Worm (Caenorhabditis elegans) whole organism, young adult: Measurements from ENCODE around the gene Y54G2A.77.
A peak's percentile ranks its signal among the peaks of the same experiment; 100 is the strongest.
"Not testable (repeated sequence)": the region's sequence is repeated elsewhere in the genome, so short reads cannot be mapped to it uniquely, and the experiment has no call there.

Source experiments
- B0019.2 ChIP-seq: fragments of 200-800 bp; sonication (Bioruptor generic); conservative IDR thresholded peaks from 2 replicates; pipeline ENCODE4 v1.3.6; 2022; ENCODE audit warnings: missing genetic modification reagents, missing genetic modification characterization, missing compliant biosample characterization
- B0261.1 ChIP-seq: sonication (generic microtip); optimal IDR thresholded peaks from 2 replicates; lab custom pipeline; 2016; ENCODE audit warnings: mild to moderate bottlenecking, missing genetic modification characterization, moderate library complexity, missing compliant biosample characterization
- D2030.7 ChIP-seq: fragments of 200-800 bp; sonication (Bioruptor generic); IDR thresholded peaks from 2 replicates; pipeline ENCODE4 v1.3.6; 2022; ENCODE audit warnings: missing genetic modification reagents, missing genetic modification characterization, missing compliant biosample characterization
- F33H1.4 ChIP-seq: fragments of 200-800 bp; sonication (Bioruptor generic); IDR thresholded peaks from 2 replicates; pipeline ENCODE4 v1.3.6; 2022; ENCODE audit warnings: missing genetic modification reagents, missing genetic modification characterization, missing compliant biosample characterization
- F39B2.1 ChIP-seq: fragments of 200-800 bp; sonication (Bioruptor generic); IDR thresholded peaks from 2 replicates; pipeline ENCODE4 v1.3.6; 2022; ENCODE audit warnings: missing genetic modification reagents, missing genetic modification characterization, missing compliant biosample characterization
- K12H6.12 ChIP-seq: fragments of 200-800 bp; sonication (Bioruptor generic); optimal IDR thresholded peaks from 2 replicates; lab custom pipeline; 2018; ENCODE audit warnings: mild to moderate bottlenecking, missing genetic modification characterization, missing compliant biosample characterization
- Y53F4B.3 ChIP-seq: fragments of 200-800 bp; sonication (Bioruptor generic); IDR thresholded peaks from 2 replicates; pipeline ENCODE4 v1.3.6; 2022; ENCODE audit warnings: missing genetic modification reagents, missing genetic modification characterization, missing compliant biosample characterization
- Y53G8AR.9 ChIP-seq: fragments of 200-800 bp; sonication (Bioruptor generic); conservative IDR thresholded peaks from 2 replicates; pipeline ENCODE4 v1.3.6; 2022; ENCODE audit warnings: missing genetic modification reagents, missing genetic modification characterization, missing compliant biosample characterization
- Y56A3A.18 ChIP-seq: fragments of 200-800 bp; sonication (Bioruptor generic); IDR thresholded peaks from 2 replicates; pipeline ENCODE4 v1.3.6; 2022; ENCODE audit warnings: missing genetic modification reagents, missing genetic modification characterization, missing compliant biosample characterization
- Y79H2A.3 ChIP-seq: fragments of 200-800 bp; sonication (Bioruptor generic); conservative IDR thresholded peaks from 2 replicates; pipeline ENCODE4 v1.3.6; 2022; ENCODE audit warnings: missing genetic modification reagents, missing genetic modification characterization, missing compliant biosample characterization
- Y95B8A.8 ChIP-seq: fragments of 200-800 bp; sonication (Bioruptor generic); IDR thresholded peaks from 2 replicates; pipeline ENCODE4 v1.3.6; 2022; ENCODE audit warnings: missing genetic modification reagents, missing genetic modification characterization, missing compliant biosample characterization
- attf-3 ChIP-seq: fragments of 200-800 bp; sonication (Bioruptor generic); conservative IDR thresholded peaks from 2 replicates; pipeline ENCODE4 v1.3.6; 2022; ENCODE audit warnings: missing genetic modification reagents, missing genetic modification characterization, missing compliant biosample characterization
- attf-6 ChIP-seq: fragments of 200-800 bp; sonication (Bioruptor generic); IDR thresholded peaks from 2 replicates; pipeline ENCODE4 v1.3.6; 2022; ENCODE audit warnings: missing genetic modification reagents, missing genetic modification characterization, missing compliant biosample characterization
- bed-1 ChIP-seq: fragments of 200-800 bp; sonication (Bioruptor generic); IDR thresholded peaks from 2 replicates; pipeline ENCODE4 v1.3.6; 2022; ENCODE audit warnings: missing genetic modification reagents, missing genetic modification characterization, missing compliant biosample characterization
- cebp-2 ChIP-seq: fragments of 200-800 bp; sonication (Bioruptor generic); IDR thresholded peaks from 2 replicates; pipeline ENCODE4 v1.3.6; 2022; ENCODE audit warnings: missing genetic modification characterization, missing compliant biosample characterization
- ceh-100 ChIP-seq: fragments of 200-800 bp; sonication (Bioruptor generic); IDR thresholded peaks from 2 replicates; pipeline ENCODE4 v1.3.6; 2022; ENCODE audit warnings: missing genetic modification reagents, missing genetic modification characterization, missing compliant biosample characterization
- ceh-40 ChIP-seq: fragments of 200-800 bp; sonication (Bioruptor generic); IDR thresholded peaks from 2 replicates; pipeline ENCODE4 v1.3.6; 2022; ENCODE audit warnings: missing genetic modification characterization, missing compliant biosample characterization
- ceh-91 ChIP-seq: fragments of 200-800 bp; sonication (Bioruptor generic); IDR thresholded peaks from 2 replicates; pipeline ENCODE4 v1.3.6; 2022; ENCODE audit warnings: missing genetic modification reagents, missing genetic modification characterization, missing compliant biosample characterization
- dox-1 ChIP-seq: fragments of 200-800 bp; sonication (Bioruptor generic); IDR thresholded peaks from 2 replicates; pipeline ENCODE4 v1.3.6; 2022; ENCODE audit warnings: missing genetic modification reagents, missing genetic modification characterization, missing compliant biosample characterization
- dpff-1 ChIP-seq: sonication (generic microtip); optimal IDR thresholded peaks from 2 replicates; lab custom pipeline; 2017; ENCODE audit warnings: mild to moderate bottlenecking, missing genetic modification characterization, missing compliant biosample characterization
- dpl-1 ChIP-seq: fragments of 150-350 bp; optimal IDR thresholded peaks from 2 replicates; lab custom pipeline; 2014; ENCODE audit warnings: missing biosample characterization, missing genetic modification reagents, missing genetic modification characterization
- egl-44 ChIP-seq: fragments of 200-800 bp; sonication (Bioruptor generic); IDR thresholded peaks from 2 replicates; pipeline ENCODE4 v1.3.6; 2022; ENCODE audit warnings: missing genetic modification reagents, missing genetic modification characterization, missing compliant biosample characterization
- egrh-3 ChIP-seq: fragments of 200-800 bp; sonication (Bioruptor generic); IDR thresholded peaks from 2 replicates; pipeline ENCODE4 v1.3.6; 2022; ENCODE audit warnings: missing genetic modification reagents, missing genetic modification characterization, missing compliant biosample characterization
- ekl-4 ChIP-seq: fragments of 200-800 bp; sonication (Bioruptor generic); IDR thresholded peaks from 2 replicates; pipeline ENCODE4 v1.3.6; 2022; ENCODE audit warnings: missing genetic modification reagents, missing genetic modification characterization, missing compliant biosample characterization
- hsf-1 ChIP-seq: fragments of 200-800 bp; sonication (Bioruptor generic); IDR thresholded peaks from 2 replicates; pipeline ENCODE4 v1.3.6; 2022; ENCODE audit warnings: missing genetic modification reagents, missing genetic modification characterization, missing compliant biosample characterization
- let-526 ChIP-seq: fragments of 200-800 bp; sonication (Bioruptor generic); IDR thresholded peaks from 2 replicates; pipeline ENCODE4 v1.3.6; 2022; ENCODE audit warnings: missing genetic modification reagents, missing genetic modification characterization, missing compliant biosample characterization
- lin-26 ChIP-seq: fragments of 200-800 bp; sonication (Bioruptor generic); IDR thresholded peaks from 2 replicates; pipeline ENCODE4 v1.3.6; 2022; ENCODE audit warnings: missing genetic modification reagents, missing genetic modification characterization, missing compliant biosample characterization
- lir-1 ChIP-seq: fragments of 200-800 bp; sonication (Bioruptor generic); conservative IDR thresholded peaks from 2 replicates; pipeline ENCODE4 v1.3.6; 2022; ENCODE audit warnings: missing genetic modification reagents, missing genetic modification characterization, missing compliant biosample characterization
- madf-3 ChIP-seq: fragments of 200-800 bp; sonication (Bioruptor generic); IDR thresholded peaks from 2 replicates; pipeline ENCODE4 v1.3.6; 2022; ENCODE audit warnings: missing genetic modification reagents, missing genetic modification characterization, missing compliant biosample characterization
- madf-6 ChIP-seq: fragments of 200-800 bp; sonication (Bioruptor generic); IDR thresholded peaks from 2 replicates; pipeline ENCODE4 v1.3.6; 2022; ENCODE audit warnings: missing genetic modification reagents, missing genetic modification characterization, missing compliant biosample characterization
- madf-8 ChIP-seq: fragments of 200-800 bp; sonication (Bioruptor generic); conservative IDR thresholded peaks from 2 replicates; pipeline ENCODE4 v1.3.6; 2022; ENCODE audit warnings: missing genetic modification reagents, missing genetic modification characterization, missing compliant biosample characterization
- mcd-1 ChIP-seq: fragments of 200-800 bp; sonication (Bioruptor generic); IDR thresholded peaks from 2 replicates; pipeline ENCODE4 v1.3.6; 2022; ENCODE audit warnings: missing genetic modification reagents, missing genetic modification characterization, missing compliant biosample characterization
- nfya-1 ChIP-seq: sonication (generic microtip); optimal IDR thresholded peaks from 2 replicates; lab custom pipeline; 2017; ENCODE audit warnings: antibody characterized with exemption, missing compliant biosample characterization, missing genetic modification characterization, borderline replicate concordance; ENCODE audit not compliant: insufficient read depth
- nfya-2 ChIP-seq: fragments of 200-800 bp; sonication (Bioruptor generic); IDR thresholded peaks from 2 replicates; pipeline ENCODE4 v1.3.6; 2022; ENCODE audit warnings: missing genetic modification reagents, missing genetic modification characterization, missing compliant biosample characterization
- nfyb-1 ChIP-seq: fragments of 200-800 bp; sonication (Bioruptor generic); IDR thresholded peaks from 2 replicates; pipeline ENCODE4 v1.3.6; 2022; ENCODE audit warnings: missing genetic modification reagents, missing genetic modification characterization, missing compliant biosample characterization
- pbrm-1 ChIP-seq: fragments of 200-800 bp; sonication (Bioruptor generic); IDR thresholded peaks from 2 replicates; pipeline ENCODE4 v1.3.6; 2022; ENCODE audit warnings: missing genetic modification reagents, missing genetic modification characterization, missing compliant biosample characterization
- rcor-1 ChIP-seq: fragments of 200-800 bp; sonication (Bioruptor generic); IDR thresholded peaks from 2 replicates; pipeline ENCODE4 v1.3.6; 2022; ENCODE audit warnings: missing genetic modification reagents, missing genetic modification characterization, missing compliant biosample characterization
- repo-1 ChIP-seq: sonication (generic microtip); optimal IDR thresholded peaks from 2 replicates; lab custom pipeline; 2017; ENCODE audit warnings: mild to moderate bottlenecking, missing genetic modification characterization, missing compliant biosample characterization
- rpc-1 ChIP-seq, 2 experiments: fragments of 150-350 bp in 1 of 2; sonication (generic microtip) in 1 of 2; optimal IDR thresholded peaks; 2 replicates each; lab custom pipeline; 2014 to 2018; ENCODE audit warnings: missing biosample characterization in 1 of 2, missing genetic modification characterization in 1 of 2, missing genetic modification reagents in 1 of 2, missing genotype in 1 of 2
- sea-2 ChIP-seq: fragments of 200-800 bp; sonication (Bioruptor generic); IDR thresholded peaks from 2 replicates; pipeline ENCODE4 v1.3.6; 2022; ENCODE audit warnings: missing genetic modification characterization, missing compliant biosample characterization
- sptf-2 ChIP-seq: fragments of 200-800 bp; sonication (Bioruptor generic); optimal IDR thresholded peaks from 2 replicates; lab custom pipeline; 2018; ENCODE audit warnings: mild to moderate bottlenecking, missing genetic modification characterization, missing compliant biosample characterization
- tbp1 ChIP-seq: fragments of 200-800 bp; sonication (Bioruptor generic); optimal IDR thresholded peaks from 2 replicates; lab custom pipeline; 2018; ENCODE audit warnings: mild to moderate bottlenecking, missing genetic modification characterization, missing compliant biosample characterization
- xnd-1 ChIP-seq: sonication (generic microtip); optimal IDR thresholded peaks from 2 replicates; lab custom pipeline; 2016; ENCODE audit warnings: missing genotype, missing genetic modification reagents, missing genetic modification characterization, missing compliant biosample characterization
- ztf-28 ChIP-seq: fragments of 200-800 bp; sonication (Bioruptor generic); IDR thresholded peaks from 2 replicates; pipeline ENCODE4 v1.3.6; 2022; ENCODE audit warnings: missing genetic modification reagents, missing genetic modification characterization, missing compliant biosample characterization
- ztf-3 ChIP-seq: fragments of 200-800 bp; sonication (Bioruptor generic); optimal IDR thresholded peaks from 2 replicates; lab custom pipeline; 2018; ENCODE audit warnings: mild to moderate bottlenecking, missing genetic modification characterization, missing compliant biosample characterization

Y54G2A.77 gene

ce11 chrIV:2756073-2756472 is 6.4 kb upstream of the Y54G2A.77 start:
- TF ChIP-seq hsf-1 (peak; percentile 99), ceh-91 (GFP tag; lab: Robert Waterston, UW) (peak; percentile 68), madf-6 (peak; percentile 66), Y53F4B.3 (GFP tag; lab: Robert Waterston, UW) (peak; percentile 79; the same call in 1 of the 2 replicates), madf-3 (GFP tag; lab: Robert Waterston, UW) (peak; percentile 73; the same call in 1 of the 2 replicates), ekl-4 (GFP tag; lab: Robert Waterston, UW) (peak; percentile 93), mcd-1 (peak; percentile 29; the same call in 1 of the 2 replicates), ztf-28 (peak; percentile 8; the same call in 1 of the 2 replicates), lin-26 (GFP tag; lab: Robert Waterston, UW) (peak; percentile 73), dox-1 (peak; percentile 95), B0019.2 (GFP tag; lab: Robert Waterston, UW) (peak; percentile 74), rpc-1 (optimal IDR thresholded peaks at IDR 0.05; lab: Kevin White, UChicago) (peak; percentile 32), bed-1 (GFP tag; lab: Robert Waterston, UW) (0 out of 2 replicates have a peak, but pooled peaks have one; percentile 46), egrh-3 (GFP tag; lab: Robert Waterston, UW) (peak; percentile 67), madf-8 (GFP tag; lab: Robert Waterston, UW) (peak; percentile 24; the same call in 1 of the 2 replicates), attf-6 (GFP tag; lab: Robert Waterston, UW) (peak; percentile 84), ceh-40 (GFP tag; lab: Robert Waterston, UW) (peak; percentile 86), Y95B8A.8 (GFP tag; lab: Robert Waterston, UW) (peak; percentile 88), Y56A3A.18 (GFP tag; lab: Robert Waterston, UW) (peak; percentile 59; the same call in 1 of the 2 replicates), F39B2.1 (GFP tag; lab: Robert Waterston, UW) (peak; percentile 73; the same call in 1 of the 2 replicates), attf-3 (GFP tag; lab: Robert Waterston, UW) (peak; percentile 55; the same call in 1 of the 2 replicates), nfyb-1 (peak; percentile 81), D2030.7 (GFP tag; lab: Robert Waterston, UW) (peak; percentile 84), Y53G8AR.9 (GFP tag; lab: Robert Waterston, UW) (peak; percentile 66; the same call in 1 of the 2 replicates), Y79H2A.3 (GFP tag; lab: Robert Waterston, UW) (peak; percentile 94), ceh-100 (GFP tag; lab: Robert Waterston, UW) (peak; percentile 70), pbrm-1 (GFP tag; lab: Robert Waterston, UW) (peak; percentile 82), let-526 (GFP tag; lab: Robert Waterston, UW) (0 out of 2 replicates have a peak, but pooled peaks have one; percentile 29), F33H1.4 (GFP tag; lab: Robert Waterston, UW) (peak; percentile 30; the same call in 1 of the 2 replicates), rcor-1 (GFP tag; lab: Robert Waterston, UW) (peak; percentile 80)
- TF ChIP-seq rpc-1 (tag; optimal IDR thresholded peaks at IDR 0.05; lab: Kevin White, UChicago), result not testable (repeated sequence)
- TF ChIP-seq, all 124 proteins: peak for 30; not testable (repeated sequence) for 94

ce11 chrIV:2758079-2758478 is 4.4 kb upstream of the Y54G2A.77 start:
- TF ChIP-seq tbp1 (GFP tag; lab: Kevin White, UChicago) (peak; percentile 56), rpc-1 (optimal IDR thresholded peaks at IDR 0.05; lab: Kevin White, UChicago) (no peak), rpc-1 (tag; optimal IDR thresholded peaks at IDR 0.05; lab: Kevin White, UChicago) (peak; percentile 39), dpff-1 (tag; lab: Kevin White, UChicago) (no peak)

- no peak for TF ChIP-seq let-526 (GFP tag; lab: Robert Waterston, UW)
- no peak for TF ChIP-seq madf-6
- no peak for TF ChIP-seq sptf-2
- TF ChIP-seq xnd-1 (tag; lab: Kevin White, UChicago), result no peak
- TF ChIP-seq lir-1 (GFP tag; lab: Robert Waterston, UW), result no peak
- no peak for TF ChIP-seq cebp-2 (GFP tag; lab: Robert Waterston, UW)
- no peak for TF ChIP-seq egl-44 (GFP tag; lab: Robert Waterston, UW)
- no peak for TF ChIP-seq nfya-2 (GFP tag; lab: Robert Waterston, UW)
- TF ChIP-seq ztf-3, result no peak
- no peak for TF ChIP-seq attf-6 (GFP tag; lab: Robert Waterston, UW)
- no peak for TF ChIP-seq nfya-1
- TF ChIP-seq sea-2 (GFP tag; lab: Robert Waterston, UW), result no peak
- no peak for TF ChIP-seq K12H6.12 (tag; lab: Kevin White, UChicago)
- no peak for TF ChIP-seq egrh-3 (GFP tag; lab: Robert Waterston, UW)
- no peak for TF ChIP-seq B0261.1 (tag; lab: Kevin White, UChicago)
- TF ChIP-seq dpl-1 (GFP tag; lab: Kevin White, UChicago), result no peak
- no peak for TF ChIP-seq repo-1
These were observed 3.3 kb upstream of the Y54G2A.77 start, which contains the start of gene Y54G2A.38 for ce11 chrIV:2759163-2759562. TSS of gene Y54G2A.38 (plus strand) at chrIV:2759463.
